Worm (Caenorhabditis elegans) whole organism, young adult: Measurements from ENCODE around the gene srz-47.

Experiments
- B0019.2 ChIP-seq: fragments of 200-800 bp; sonication (Bioruptor generic); conservative IDR thresholded peaks from 2 replicates; pipeline ENCODE4 v1.3.6; 2022; ENCODE audit warnings: missing genetic modification reagents, missing genetic modification characterization, missing compliant biosample characterization
- C17E4.6 ChIP-seq: fragments of 200-800 bp; sonication (Bioruptor generic); IDR thresholded peaks from 2 replicates; pipeline ENCODE4 v1.3.6; 2022; ENCODE audit warnings: missing genetic modification reagents, missing genetic modification characterization, missing compliant biosample characterization
- F37B4.10 ChIP-seq: fragments of 200-800 bp; sonication (Bioruptor generic); IDR thresholded peaks from 2 replicates; pipeline ENCODE4 v1.3.6; 2022; ENCODE audit warnings: missing genetic modification characterization, missing compliant biosample characterization
- F55B11.4 ChIP-seq: sonication (generic microtip); optimal IDR thresholded peaks from 2 replicates; lab custom pipeline; 2016; ENCODE audit warnings: missing compliant biosample characterization, missing genetic modification characterization, borderline replicate concordance; ENCODE audit not compliant: insufficient read depth
- K11D2.4 ChIP-seq: fragments of 200-800 bp; sonication (Bioruptor generic); IDR thresholded peaks from 2 replicates; pipeline ENCODE4 v1.3.6; 2022; ENCODE audit warnings: missing genetic modification reagents, missing genetic modification characterization, missing compliant biosample characterization
- T07F8.4 ChIP-seq: sonication (generic microtip); optimal IDR thresholded peaks from 2 replicates; lab custom pipeline; 2016; ENCODE audit warnings: mild to moderate bottlenecking, missing genetic modification characterization, moderate library complexity, missing compliant biosample characterization
- aptf-3 ChIP-seq: fragments of 200-800 bp; sonication (Bioruptor generic); IDR thresholded peaks from 2 replicates; pipeline ENCODE4 v1.3.6; 2022; ENCODE audit warnings: missing genetic modification characterization, missing compliant biosample characterization
- attf-5 ChIP-seq: fragments of 200-800 bp; sonication (Bioruptor generic); optimal IDR thresholded peaks from 2 replicates; lab custom pipeline; 2018; ENCODE audit warnings: mild to moderate bottlenecking, missing genetic modification characterization, missing compliant biosample characterization
- bed-1 ChIP-seq: fragments of 200-800 bp; sonication (Bioruptor generic); IDR thresholded peaks from 2 replicates; pipeline ENCODE4 v1.3.6; 2022; ENCODE audit warnings: missing genetic modification reagents, missing genetic modification characterization, missing compliant biosample characterization
- ccch-3 ChIP-seq: fragments of 200-800 bp; sonication (Bioruptor generic); optimal IDR thresholded peaks from 2 replicates; lab custom pipeline; 2018; ENCODE audit warnings: mild to moderate bottlenecking, missing genetic modification characterization, missing compliant biosample characterization
- cebp-2 ChIP-seq: fragments of 200-800 bp; sonication (Bioruptor generic); IDR thresholded peaks from 2 replicates; pipeline ENCODE4 v1.3.6; 2022; ENCODE audit warnings: missing genetic modification characterization, missing compliant biosample characterization
- die-1 ChIP-seq: sonication (generic microtip); optimal IDR thresholded peaks from 2 replicates; lab custom pipeline; 2016; ENCODE audit warnings: missing genotype, mild to moderate bottlenecking, missing genetic modification characterization, missing compliant biosample characterization
- ets-4 ChIP-seq: fragments of 200-800 bp; sonication (Bioruptor generic); optimal IDR thresholded peaks from 2 replicates; lab custom pipeline; 2018; ENCODE audit warnings: mild to moderate bottlenecking, missing genetic modification characterization, missing compliant biosample characterization
- gei-17 ChIP-seq: fragments of 200-800 bp; sonication (Bioruptor generic); optimal IDR thresholded peaks from 2 replicates; lab custom pipeline; 2018; ENCODE audit warnings: mild to moderate bottlenecking, missing genetic modification characterization, missing compliant biosample characterization
- hrde-1 ChIP-seq: sonication (generic microtip); optimal IDR thresholded peaks from 2 replicates; lab custom pipeline; 2016; ENCODE audit warnings: missing genetic modification characterization, mild to moderate bottlenecking, missing compliant biosample characterization, moderate library complexity, missing genotype, missing genetic modification reagents, borderline replicate concordance
- mxl-1 ChIP-seq: sonication (generic microtip); optimal IDR thresholded peaks from 2 replicates; lab custom pipeline; 2016; ENCODE audit warnings: missing genetic modification characterization, missing compliant biosample characterization
- nfya-1 ChIP-seq: sonication (generic microtip); optimal IDR thresholded peaks from 2 replicates; lab custom pipeline; 2017; ENCODE audit warnings: antibody characterized with exemption, missing compliant biosample characterization, missing genetic modification characterization, borderline replicate concordance; ENCODE audit not compliant: insufficient read depth
- nfya-2 ChIP-seq: fragments of 200-800 bp; sonication (Bioruptor generic); IDR thresholded peaks from 2 replicates; pipeline ENCODE4 v1.3.6; 2022; ENCODE audit warnings: missing genetic modification reagents, missing genetic modification characterization, missing compliant biosample characterization
- nfyb-1 ChIP-seq: fragments of 200-800 bp; sonication (Bioruptor generic); IDR thresholded peaks from 2 replicates; pipeline ENCODE4 v1.3.6; 2022; ENCODE audit warnings: missing genetic modification reagents, missing genetic modification characterization, missing compliant biosample characterization
- nhr-120 ChIP-seq: fragments of 200-800 bp; sonication (Bioruptor generic); IDR thresholded peaks from 2 replicates; pipeline ENCODE4 v1.3.6; 2022; ENCODE audit warnings: missing genetic modification characterization, missing compliant biosample characterization
- nhr-179 ChIP-seq: sonication (generic microtip); optimal IDR thresholded peaks from 2 replicates; lab custom pipeline; 2016; ENCODE audit warnings: mild to moderate bottlenecking, missing genetic modification characterization, missing compliant biosample characterization
- nhr-27 ChIP-seq: fragments of 200-800 bp; sonication (Bioruptor generic); optimal IDR thresholded peaks from 2 replicates; lab custom pipeline; 2018; ENCODE audit warnings: mild to moderate bottlenecking, missing genetic modification characterization, moderate library complexity, missing compliant biosample characterization
- nhr-80 ChIP-seq: sonication (generic microtip); optimal IDR thresholded peaks from 2 replicates; lab custom pipeline; 2016; ENCODE audit warnings: missing genetic modification characterization, missing compliant biosample characterization
- pbrm-1 ChIP-seq: fragments of 200-800 bp; sonication (Bioruptor generic); IDR thresholded peaks from 2 replicates; pipeline ENCODE4 v1.3.6; 2022; ENCODE audit warnings: missing genetic modification reagents, missing genetic modification characterization, missing compliant biosample characterization
- rcor-1 ChIP-seq: fragments of 200-800 bp; sonication (Bioruptor generic); IDR thresholded peaks from 2 replicates; pipeline ENCODE4 v1.3.6; 2022; ENCODE audit warnings: missing genetic modification reagents, missing genetic modification characterization, missing compliant biosample characterization
- rec-8 ChIP-seq, 2 experiments: sonication (generic microtip); optimal IDR thresholded peaks; 2 replicates each; lab custom pipeline; 2016; ENCODE audit warnings: mild to moderate bottlenecking in 2 of 2, missing genetic modification characterization in 2 of 2, missing genetic modification reagents in 2 of 2, missing genotype in 2 of 2, missing biosample characterization in 1 of 2, missing compliant biosample characterization in 1 of 2, moderate library complexity in 1 of 2
- sdz-38 ChIP-seq: sonication (generic microtip); optimal IDR thresholded peaks from 2 replicates; lab custom pipeline; 2016; ENCODE audit warnings: missing genotype, missing genetic modification characterization, missing compliant biosample characterization
- tbx-9 ChIP-seq: sonication (generic microtip); optimal IDR thresholded peaks from 2 replicates; lab custom pipeline; 2016; ENCODE audit warnings: borderline replicate concordance, missing genetic modification characterization, inconsistent platforms, missing compliant biosample characterization
- unc-130 ChIP-seq: sonication (generic microtip); optimal IDR thresholded peaks from 2 replicates; lab custom pipeline; 2016; ENCODE audit warnings: missing genetic modification reagents, missing genetic modification characterization, missing compliant biosample characterization
- unc-62 ChIP-seq: fragments of 150-350 bp; optimal IDR thresholded peaks from 2 replicates; lab custom pipeline; 2014; ENCODE audit warnings: missing biosample characterization, missing genetic modification reagents, missing genetic modification characterization
- zfh-2 ChIP-seq: fragments of 200-800 bp; sonication (Bioruptor generic); conservative IDR thresholded peaks from 2 replicates; pipeline ENCODE4 v1.3.6; 2022; ENCODE audit warnings: missing genetic modification reagents, missing genetic modification characterization, missing compliant biosample characterization
- ztf-18 ChIP-seq: sonication (generic microtip); optimal IDR thresholded peaks from 2 replicates; lab custom pipeline; 2016; ENCODE audit warnings: missing genotype, mild to moderate bottlenecking, missing genetic modification characterization, missing compliant biosample characterization
- ztf-22 ChIP-seq: fragments of 200-800 bp; sonication (Bioruptor generic); optimal IDR thresholded peaks from 2 replicates; lab custom pipeline; 2018; ENCODE audit warnings: mild to moderate bottlenecking, missing genetic modification characterization, moderate library complexity, missing compliant biosample characterization
- ztf-28 ChIP-seq: fragments of 200-800 bp; sonication (Bioruptor generic); IDR thresholded peaks from 2 replicates; pipeline ENCODE4 v1.3.6; 2022; ENCODE audit warnings: missing genetic modification reagents, missing genetic modification characterization, missing compliant biosample characterization
- ztf-6 ChIP-seq: fragments of 200-800 bp; sonication (Bioruptor generic); IDR thresholded peaks from 2 replicates; pipeline ENCODE4 v1.3.6; 2022; ENCODE audit warnings: missing genetic modification reagents, missing genetic modification characterization, missing compliant biosample characterization

Gene srz-47

DNA sequence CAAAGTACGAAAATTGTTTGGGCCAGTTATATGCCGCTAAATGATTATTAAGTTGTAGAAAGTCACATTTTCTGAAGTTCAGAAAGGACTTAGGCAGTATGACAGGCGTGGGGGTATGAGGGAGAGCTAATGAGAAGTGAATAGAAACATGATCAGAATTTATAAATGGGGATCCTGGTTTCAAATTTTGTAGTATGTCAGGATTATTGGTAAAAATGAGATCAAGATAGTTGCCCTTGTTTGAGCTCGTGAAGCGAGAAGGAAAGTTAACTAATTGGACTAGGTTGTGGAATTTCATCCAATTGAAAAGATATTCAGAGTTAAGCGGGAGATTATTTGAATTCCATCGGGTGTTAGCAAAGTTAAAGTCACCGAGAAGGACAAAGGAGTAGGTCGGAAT, 40.3 kb upstream of the srz-47 start (continued):
- TF ChIP-seq aptf-3 (GFP tag; lab: Robert Waterston, UW) = no peak
- TF ChIP-seq zfh-2 (GFP tag; lab: Robert Waterston, UW) = no peak
- no peak for TF ChIP-seq ccch-3 (GFP tag; lab: Kevin White, UChicago)
- no peak for TF ChIP-seq ztf-18 (tag; lab: Kevin White, UChicago)
- no peak for TF ChIP-seq die-1 (tag; lab: Kevin White, UChicago)
- no peak for TF ChIP-seq nhr-120 (GFP tag; lab: Robert Waterston, UW)

ce11 chrV:17226119-17226518, 34.0 kb upstream of the srz-47 start, which contains the start of gene srh-112:
Gene srh-112, minus strand, starts transcription at chrV:17226219.
- TF ChIP-seq pbrm-1 (GFP tag; lab: Robert Waterston, UW) = no peak
- TF ChIP-seq mxl-1 (tag; lab: Kevin White, UChicago) = no peak
- no peak for TF ChIP-seq C17E4.6 (GFP tag; lab: Robert Waterston, UW)
- TF ChIP-seq F55B11.4 (tag; lab: Kevin White, UChicago) = no peak
- TF ChIP-seq nfyb-1 = no peak
- TF ChIP-seq tbx-9 (tag; lab: Kevin White, UChicago) = no peak

DNA sequence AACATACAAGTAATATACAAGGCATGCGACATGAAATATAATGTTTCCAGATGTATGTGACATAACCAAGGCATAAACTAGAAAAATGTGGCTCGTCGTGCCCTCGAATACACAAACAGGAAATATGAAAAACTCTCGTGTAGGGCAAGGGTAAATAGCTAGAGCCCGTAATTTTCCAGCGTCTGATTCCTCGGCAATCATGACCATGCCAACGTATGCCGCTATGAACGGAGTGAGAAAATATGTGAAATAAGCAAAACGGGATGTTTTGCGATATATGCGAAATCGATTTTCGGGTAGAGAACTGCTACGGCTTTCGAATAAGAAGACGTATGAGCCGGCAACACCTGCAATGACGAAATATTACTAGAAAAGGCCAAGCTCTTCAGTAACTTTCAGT, 33.3 kb upstream of the srz-47 start, which contains the start of gene scl-25:
Gene scl-25, plus strand, starts transcription at position 301 of the 400 bp plus-strand sequence.
- TF ChIP-seq ccch-3 (GFP tag; lab: Kevin White, UChicago) = no peak
- TF ChIP-seq ztf-6 (GFP tag; lab: Robert Waterston, UW) = no peak
- TF ChIP-seq nhr-179 = no peak
- TF ChIP-seq ztf-22 (GFP tag; lab: Kevin White, UChicago) = no peak
- no peak for TF ChIP-seq bed-1
- no peak for TF ChIP-seq rcor-1 (GFP tag; lab: Robert Waterston, UW)
- TF ChIP-seq T07F8.4 (tag; lab: Kevin White, UChicago) = no peak
- TF ChIP-seq rec-8 (tag; optimal IDR thresholded peaks at IDR 0.05; lab: Kevin White, UChicago) = no peak
- no peak for TF ChIP-seq B0019.2 (GFP tag; lab: Robert Waterston, UW)
- no peak for TF ChIP-seq F37B4.10 (GFP tag; lab: Robert Waterston, UW)
- TF ChIP-seq sdz-38 (tag; lab: Kevin White, UChicago) = no peak
- no peak for TF ChIP-seq die-1 (tag; lab: Kevin White, UChicago)
- TF ChIP-seq ztf-28 (GFP tag; lab: Robert Waterston, UW) = no peak
- TF ChIP-seq attf-5 (GFP tag; lab: Kevin White, UChicago) = no peak
- no peak for TF ChIP-seq nhr-27
- no peak for TF ChIP-seq tbx-9 (tag; lab: Kevin White, UChicago)
- TF ChIP-seq unc-62 (GFP tag; lab: Kevin White, UChicago) = no peak

- TF ChIP-seq nhr-120 (GFP tag; lab: Robert Waterston, UW) = no peak
- TF ChIP-seq hrde-1 (tag; lab: Kevin White, UChicago) = no peak
- TF ChIP-seq unc-130 = no peak
- no peak for TF ChIP-seq ets-4 (GFP tag; lab: Kevin White, UChicago)
- TF ChIP-seq cebp-2 = no peak
- no peak for TF ChIP-seq gei-17 (GFP tag; lab: Kevin White, UChicago)
- no peak for TF ChIP-seq nfya-1
- TF ChIP-seq nhr-80 (tag; lab: Kevin White, UChicago) = no peak
- no peak for TF ChIP-seq nfya-2
- no peak for TF ChIP-seq K11D2.4
Observed at ce11 chrV:17223305-17223704, 31.2 kb upstream of the srz-47 start, which contains the start of gene srh-252. Gene srh-252, minus strand, starts transcription at chrV:17223405.
